Worm (Caenorhabditis elegans): ENCODE data around the gene fars-3.

ce11 chrII:8438791-8439287, 25.8 kb upstream of the fars-3 start, which contains the start of gene lips-10:
- no peak for TF ChIP-seq snpc-4 (GFP tag; optimal IDR thresholded peaks at IDR 0.05)
- no peak for TF ChIP-seq snpc-4 (tag; optimal IDR thresholded peaks at IDR 0.05)
- no peak for TF ChIP-seq egl-44 (GFP tag; IDR thresholded peaks at IDR 0.05)
- no peak for TF ChIP-seq F49E8.2 (tag; optimal IDR thresholded peaks at IDR 0.05; ENCODE audit: insufficient read depth)
- TF ChIP-seq nhr-179 (tag; optimal IDR thresholded peaks at IDR 0.05): no peak
- no peak for TF ChIP-seq snpc-3.4 (tag; optimal IDR thresholded peaks at IDR 0.05)
- TF ChIP-seq F33H1.4 (GFP tag; IDR thresholded peaks at IDR 0.05): no peak
